Worm (Caenorhabditis elegans): ENCODE data around the gene bus-17.

- TF ChIP-seq nhr-11 (tag; optimal IDR thresholded peaks at IDR 0.05) (no peak), jun-1 (tag; optimal IDR thresholded peaks at IDR 0.05) (no peak), nhr-111 (GFP tag; optimal IDR thresholded peaks at IDR 0.05) (no peak), lsy-2 (tag; optimal IDR thresholded peaks at IDR 0.05) (no peak), nhr-41 (GFP tag; IDR thresholded peaks at IDR 0.05) (no peak), ceh-28 (tag; optimal IDR thresholded peaks at IDR 0.05) (no peak), ama-1 (optimal IDR thresholded peaks at IDR 0.05) (no peak)
Observed at ce11 chrX:15759222-15759621, 6.9 kb downstream of the bus-17 start.

Data from whole organism, L4 larva.